Worm (Caenorhabditis elegans) whole organism, mixed stage, embryonic: ENCODE measurements around the gene Y54G11A.3.

Experiments used
- M03D4.4 ChIP-seq: sonication (generic microtip); optimal IDR thresholded peaks from 2 replicates; lab custom pipeline; 2017; ENCODE audit warnings: mild to moderate bottlenecking, missing genetic modification characterization, missing compliant biosample characterization
- bed-3 ChIP-seq: fragments of 200-800 bp; sonication (Bioruptor generic); optimal IDR thresholded peaks from 3 replicates; lab custom pipeline; 2018; ENCODE audit warnings: mild to moderate bottlenecking, missing genetic modification characterization, moderate library complexity, missing compliant biosample characterization
- blmp-1 ChIP-seq: fragments of 150-350 bp; optimal IDR thresholded peaks from 2 replicates; lab custom pipeline; 2014; ENCODE audit warnings: missing biosample characterization, missing genetic modification characterization
- ceh-39 ChIP-seq: fragments of 150-350 bp; optimal IDR thresholded peaks from 2 replicates; lab custom pipeline; 2014; ENCODE audit warnings: missing biosample characterization, missing genetic modification characterization
- ceh-43 ChIP-seq: fragments of 200-800 bp; sonication (Bioruptor generic); optimal IDR thresholded peaks from 2 replicates; lab custom pipeline; 2018; ENCODE audit warnings: mild to moderate bottlenecking, missing genetic modification characterization, moderate library complexity, missing compliant biosample characterization
- ceh-83 ChIP-seq: fragments of 200-800 bp; sonication (Bioruptor generic); optimal IDR thresholded peaks from 2 replicates; lab custom pipeline; 2018; ENCODE audit warnings: mild to moderate bottlenecking, missing genetic modification characterization, missing compliant biosample characterization
- ces-1 ChIP-seq: fragments of 150-350 bp; optimal IDR thresholded peaks from 2 replicates; lab custom pipeline; 2014; ENCODE audit warnings: missing biosample characterization, missing genetic modification reagents, missing genetic modification characterization
- cnd-1 ChIP-seq: fragments of 200-800 bp; sonication (Bioruptor generic); optimal IDR thresholded peaks from 2 replicates; lab custom pipeline; 2018; ENCODE audit warnings: mild to moderate bottlenecking, missing genetic modification characterization, missing compliant biosample characterization
- drap-1 ChIP-seq: fragments of 200-800 bp; sonication (Bioruptor generic); optimal IDR thresholded peaks from 3 replicates; lab custom pipeline; 2018; ENCODE audit warnings: mild to moderate bottlenecking, missing genetic modification characterization, missing compliant biosample characterization
- elt-1 ChIP-seq: sonication (generic microtip); optimal IDR thresholded peaks from 2 replicates; lab custom pipeline; 2017; ENCODE audit warnings: missing genetic modification characterization, mild to moderate bottlenecking, missing compliant biosample characterization, antibody characterized with exemption, moderate library complexity, borderline replicate concordance; ENCODE audit not compliant: insufficient read depth
- elt-3 ChIP-seq: fragments of 150-350 bp; optimal IDR thresholded peaks from 2 replicates; lab custom pipeline; 2014; ENCODE audit warnings: missing biosample characterization, missing genetic modification characterization
- flh-1 ChIP-seq: fragments of 200-800 bp; sonication (Bioruptor generic); optimal IDR thresholded peaks from 2 replicates; lab custom pipeline; 2018; ENCODE audit warnings: mild to moderate bottlenecking, missing genetic modification characterization, moderate library complexity, missing compliant biosample characterization
- ham-2 ChIP-seq: fragments of 200-800 bp; sonication (Bioruptor generic); optimal IDR thresholded peaks from 2 replicates; lab custom pipeline; 2018; ENCODE audit warnings: mild to moderate bottlenecking, missing genetic modification characterization, missing compliant biosample characterization
- hlh-1 ChIP-seq: fragments of 150-350 bp; optimal IDR thresholded peaks from 2 replicates; lab custom pipeline; 2014; ENCODE audit warnings: missing biosample characterization, missing genetic modification reagents, missing genetic modification characterization
- lin-13 ChIP-seq: fragments of 150-350 bp; optimal IDR thresholded peaks from 2 replicates; lab custom pipeline; 2014; ENCODE audit warnings: missing biosample characterization, missing genetic modification characterization
- lin-32 ChIP-seq: fragments of 200-800 bp; sonication (Bioruptor generic); optimal IDR thresholded peaks from 2 replicates; lab custom pipeline; 2018; ENCODE audit warnings: mild to moderate bottlenecking, missing genetic modification characterization, missing compliant biosample characterization
- lsy-2 ChIP-seq: fragments of 150-350 bp; optimal IDR thresholded peaks from 2 replicates; lab custom pipeline; 2014; ENCODE audit warnings: missing biosample characterization, missing genetic modification characterization
- mab-5 ChIP-seq: fragments of 150-350 bp; optimal IDR thresholded peaks from 2 replicates; lab custom pipeline; 2014; ENCODE audit warnings: missing biosample characterization, missing genetic modification characterization
- mep-1 ChIP-seq: fragments of 150-350 bp; optimal IDR thresholded peaks from 2 replicates; lab custom pipeline; 2017; ENCODE audit warnings: missing biosample characterization, missing genetic modification reagents, missing genetic modification characterization, inconsistent platforms
- mls-2 ChIP-seq: sonication (generic microtip); optimal IDR thresholded peaks from 2 replicates; lab custom pipeline; 2016; ENCODE audit warnings: mild to moderate bottlenecking, missing genetic modification characterization, moderate library complexity, missing compliant biosample characterization
- nhr-12 ChIP-seq: fragments of 150-350 bp; optimal IDR thresholded peaks from 2 replicates; lab custom pipeline; 2014; ENCODE audit warnings: missing biosample characterization, missing genetic modification characterization
- nhr-2 ChIP-seq: fragments of 150-350 bp; optimal IDR thresholded peaks from 2 replicates; lab custom pipeline; 2014; ENCODE audit warnings: missing biosample characterization, missing genetic modification characterization
- nhr-237 ChIP-seq: fragments of 150-350 bp; optimal IDR thresholded peaks from 2 replicates; lab custom pipeline; 2014; ENCODE audit warnings: missing biosample characterization, missing genetic modification characterization
- nhr-28 ChIP-seq: fragments of 150-350 bp; optimal IDR thresholded peaks from 2 replicates; lab custom pipeline; 2014; ENCODE audit warnings: missing biosample characterization, missing genetic modification characterization
- nhr-76 ChIP-seq: sonication (generic microtip); optimal IDR thresholded peaks from 2 replicates; lab custom pipeline; 2017; ENCODE audit warnings: missing biosample characterization, missing genetic modification characterization
- pha-4 ChIP-seq: fragments of 150-350 bp; optimal IDR thresholded peaks from 2 replicates; lab custom pipeline; 2018; ENCODE audit warnings: missing biosample characterization, missing genetic modification reagents, missing genetic modification characterization
- sem-2 ChIP-seq: fragments of 200-800 bp; sonication (Bioruptor generic); optimal IDR thresholded peaks from 2 replicates; lab custom pipeline; 2018; ENCODE audit warnings: mild to moderate bottlenecking, missing genetic modification characterization, missing compliant biosample characterization
- snpc-4 ChIP-seq: fragments of 150-350 bp; optimal IDR thresholded peaks from 2 replicates; lab custom pipeline; 2014; ENCODE audit warnings: missing biosample characterization, missing genetic modification characterization
- sptf-1 ChIP-seq: sonication (generic microtip); optimal IDR thresholded peaks from 2 replicates; lab custom pipeline; 2017; ENCODE audit warnings: mild to moderate bottlenecking, missing genetic modification characterization, moderate library complexity, missing compliant biosample characterization
- tbx-8 ChIP-seq: fragments of 200-800 bp; sonication (Bioruptor generic); optimal IDR thresholded peaks from 2 replicates; lab custom pipeline; 2018; ENCODE audit warnings: mild to moderate bottlenecking, missing genetic modification characterization, moderate library complexity, missing compliant biosample characterization
- unc-120 ChIP-seq: sonication (generic microtip); optimal IDR thresholded peaks from 2 replicates; lab custom pipeline; 2017; ENCODE audit warnings: missing genetic modification characterization, missing compliant biosample characterization; ENCODE audit not compliant: poor library complexity, severe bottlenecking
- unc-39 ChIP-seq: fragments of 150-350 bp; optimal IDR thresholded peaks from 2 replicates; lab custom pipeline; 2014; ENCODE audit warnings: missing biosample characterization, missing genetic modification characterization
- unc-62 ChIP-seq: fragments of 150-350 bp; optimal IDR thresholded peaks from 2 replicates; lab custom pipeline; 2014; ENCODE audit warnings: missing biosample characterization, missing genetic modification reagents, missing genetic modification characterization
- zip-8 ChIP-seq: fragments of 150-350 bp; optimal IDR thresholded peaks from 2 replicates; lab custom pipeline; 2014; ENCODE audit warnings: missing biosample characterization, missing genetic modification characterization
- ztf-11 ChIP-seq: fragments of 150-350 bp; optimal IDR thresholded peaks from 2 replicates; lab custom pipeline; 2014; ENCODE audit warnings: missing biosample characterization, missing genetic modification characterization

The Y54G11A.3 gene

ce11 chrII:14250147-14250965 is 26.1 kb upstream of the Y54G11A.3 start, which contains the start of gene hmg-1.1 (continued):
- TF ChIP-seq ztf-11, result peak; percentile 41
- no peak for TF ChIP-seq blmp-1
- TF ChIP-seq tbx-8, result no peak
- no peak for TF ChIP-seq mab-5 (tag; lab: Kevin White, UChicago)
- TF ChIP-seq sptf-1 (tag; lab: Kevin White, UChicago), result peak; percentile 78
- TF ChIP-seq M03D4.4 (tag; lab: Kevin White, UChicago), result peak; percentile 81

- TF ChIP-seq unc-120 (tag; lab: Kevin White, UChicago) (peak; percentile 75), blmp-1 (peak; percentile 39), snpc-4 (tag; lab: Kevin White, UChicago) (no peak), flh-1 (GFP tag; lab: Kevin White, UChicago) (peak; percentile 8), ham-2 (GFP tag; lab: Kevin White, UChicago) (peak; percentile 18), cnd-1 (peak; percentile 92), zip-8 (tag; lab: Kevin White, UChicago) (no peak), drap-1 (peak; percentile 78), ztf-11 (peak; percentile 63), unc-62 (GFP tag; lab: Kevin White, UChicago) (peak; percentile 26), lin-13 (tag; lab: Kevin White, UChicago) (peak; percentile 70), bed-3 (GFP tag; lab: Kevin White, UChicago) (no peak), sptf-1 (tag; lab: Kevin White, UChicago) (peak; percentile 86), elt-3 (tag; lab: Kevin White, UChicago) (no peak), mep-1 (tag; lab: Kevin White, UChicago) (peak; percentile 44), ceh-43 (GFP tag; lab: Kevin White, UChicago) (peak; percentile 7), elt-1 (peak; percentile 34), nhr-237 (tag; lab: Kevin White, UChicago) (peak; percentile 53), tbx-8 (peak; percentile 75), lin-32 (GFP tag; lab: Kevin White, UChicago) (peak; percentile 85), ceh-83 (peak; percentile 81), ces-1 (peak; percentile 94), ceh-39 (peak; percentile 60), hlh-1 (tag; lab: Kevin White, UChicago) (peak; percentile 7), nhr-28 (tag; lab: Kevin White, UChicago) (peak; percentile 6), nhr-12 (tag; lab: Kevin White, UChicago) (peak; percentile 1), mab-5 (tag; lab: Kevin White, UChicago) (no peak), pha-4 (tag; lab: Kevin White, UChicago) (peak; percentile 87), lsy-2 (tag; lab: Kevin White, UChicago) (peak; percentile 79), nhr-2 (peak; percentile 31), unc-39 (tag; lab: Kevin White, UChicago) (peak; percentile 78), sem-2 (GFP tag; lab: Kevin White, UChicago) (peak; percentile 19), nhr-76 (tag; lab: Kevin White, UChicago) (no peak), mls-2 (tag; lab: Kevin White, UChicago) (peak; percentile 89), M03D4.4 (tag; lab: Kevin White, UChicago) (peak; percentile 64)
Observed at ce11 chrII:14251400-14251940, 25.0 kb upstream of the Y54G11A.3 start.

ce11 chrII:14252057-14252456 is 24.4 kb upstream of the Y54G11A.3 start, which contains the start of gene Y54G11A.2:
TSS of gene Y54G11A.2 (plus strand) at chrII:14252357.
- TF ChIP-seq sptf-1 (tag; lab: Kevin White, UChicago) (no peak), snpc-4 (tag; lab: Kevin White, UChicago) (no peak), unc-39 (tag; lab: Kevin White, UChicago) (no peak), lin-13 (tag; lab: Kevin White, UChicago) (no peak), nhr-76 (tag; lab: Kevin White, UChicago) (no peak), lsy-2 (tag; lab: Kevin White, UChicago) (no peak), elt-3 (tag; lab: Kevin White, UChicago) (no peak)
- TF ChIP-seq, all 35 proteins: peak for 0
